Worm (Caenorhabditis elegans) whole organism, L3 larva: Measurements from ENCODE around the gene srt-32.

Source experiments
- R02D3.7 ChIP-seq: fragments of 150-350 bp; optimal IDR thresholded peaks from 2 replicates; lab custom pipeline; 2014; ENCODE audit warnings: missing biosample characterization, missing genetic modification characterization
- lin-15B ChIP-seq: fragments of 150-350 bp; optimal IDR thresholded peaks from 2 replicates; lab custom pipeline; 2014; ENCODE audit warnings: missing biosample characterization, missing genetic modification characterization
- nfya-1 ChIP-seq: sonication (generic microtip); optimal IDR thresholded peaks from 2 replicates; lab custom pipeline; 2017; ENCODE audit warnings: missing genetic modification characterization, mild to moderate bottlenecking, missing compliant biosample characterization, antibody characterized with exemption, moderate library complexity; ENCODE audit not compliant: insufficient read depth
- tbx-2 ChIP-seq: sonication (generic microtip); optimal IDR thresholded peaks from 2 replicates; lab custom pipeline; 2016; ENCODE audit warnings: mild to moderate bottlenecking, missing genetic modification characterization, missing compliant biosample characterization

DNA sequence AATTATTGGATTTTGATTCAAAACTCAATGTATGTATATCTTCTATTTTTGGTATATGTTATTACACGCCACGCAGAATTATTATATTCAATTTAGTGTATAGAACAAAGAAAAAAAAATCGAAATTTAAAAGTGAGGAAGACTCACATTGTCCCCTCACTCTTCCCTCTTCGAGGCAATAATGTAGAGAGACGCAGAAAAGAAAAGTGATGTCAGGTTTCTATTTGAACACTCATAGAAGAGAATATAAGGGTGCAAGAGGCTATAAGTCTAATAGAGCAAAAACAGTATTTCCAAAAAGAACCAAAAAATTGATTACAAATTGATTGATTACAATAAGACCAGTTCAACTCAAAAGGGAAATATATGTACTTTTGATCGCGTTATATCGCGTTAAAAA is 10.9 kb upstream of the srt-32 start:
- TF ChIP-seq tbx-2 (tag; lab: Kevin White, UChicago) (no peak), nfya-1 (no peak), lin-15B (no peak), R02D3.7 (no peak)
